Worm (Caenorhabditis elegans): Measurements from ENCODE around the gene frpr-13.

DNA sequence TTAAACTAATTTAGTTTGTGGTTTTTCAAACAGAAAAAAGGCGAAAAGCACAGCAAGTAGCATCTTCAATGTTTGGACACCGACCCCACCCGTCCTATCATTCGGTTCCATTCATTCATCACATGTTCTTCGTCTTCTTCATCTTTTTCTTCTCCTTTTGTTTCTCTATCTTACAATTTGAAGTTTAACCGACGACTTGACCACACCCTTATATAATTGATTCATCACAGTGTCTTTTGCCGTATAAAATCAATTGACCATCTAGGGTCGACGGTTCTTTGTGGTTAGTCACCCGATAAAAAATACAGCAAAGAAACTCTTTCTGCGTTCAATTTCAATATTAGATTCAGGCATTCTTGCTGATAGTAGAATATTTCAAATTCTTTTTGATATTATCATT, 36.2 kb downstream of the frpr-13 start:
- TF ChIP-seq ama-1 (optimal IDR thresholded peaks at IDR 0.05) (no peak), nhr-11 (tag; optimal IDR thresholded peaks at IDR 0.05) (no peak), ceh-34 (tag; optimal IDR thresholded peaks at IDR 0.05) (no peak), unc-3 (GFP tag; conservative IDR thresholded peaks at IDR 0.05) (no peak), unc-3 (tag; optimal IDR thresholded peaks at IDR 0.05) (no peak), ceh-48 (tag; optimal IDR thresholded peaks at IDR 0.05) (no peak), lin-11 (tag; optimal IDR thresholded peaks at IDR 0.05) (no peak)
